Fruit fly (Drosophila melanogaster) whole organism, wandering third instar larva: Measurements from ENCODE around the gene Remo.

Experiments used
- Abd-B ChIP-seq: fragments of >200 bp; optimal IDR thresholded peaks from 2 replicates; lab custom pipeline; 2017; ENCODE audit warnings: missing biosample characterization, missing genetic modification characterization
- CG32264 ChIP-seq: fragments of 200-800 bp; sonication (Bioruptor generic); optimal IDR thresholded peaks from 2 replicates; lab custom pipeline; 2016; ENCODE audit warnings: missing biosample characterization, missing genetic modification characterization
- CG9705 ChIP-seq: fragments of 200-800 bp; sonication (Bioruptor generic); optimal IDR thresholded peaks from 2 replicates; lab custom pipeline; 2018; ENCODE audit warnings: missing biosample characterization, mild to moderate bottlenecking, missing genetic modification characterization
- CrebA ChIP-seq: fragments of 200-800 bp; sonication (Bioruptor generic); optimal IDR thresholded peaks from 2 replicates; lab custom pipeline; 2016; ENCODE audit warnings: missing biosample characterization, mild to moderate bottlenecking, missing genetic modification characterization, borderline replicate concordance
- Dfd ChIP-seq: fragments of >200 bp; optimal IDR thresholded peaks from 2 replicates; lab custom pipeline; 2017; ENCODE audit warnings: missing biosample characterization, missing genetic modification characterization
- Dif ChIP-seq: fragments of 200-275, 200-300 bp; sonication (Bioruptor generic); optimal IDR thresholded peaks from 2 replicates; lab custom pipeline; 2018; ENCODE audit warnings: missing biosample characterization, missing genetic modification characterization; ENCODE audit not compliant: partially characterized antibody
- GATAd ChIP-seq: sonication (Bioruptor generic); optimal IDR thresholded peaks from 2 replicates; lab custom pipeline; 2016; ENCODE audit warnings: missing biosample characterization, missing genetic modification characterization
- HLH106 ChIP-seq: fragments of 200-800 bp; optimal IDR thresholded peaks from 3 replicates; lab custom pipeline; 2019; ENCODE audit warnings: missing biosample characterization, mild to moderate bottlenecking, missing genetic modification characterization, moderate library complexity
- Hnf4 ChIP-seq: fragments of 200-800 bp; sonication (Bioruptor generic); optimal IDR thresholded peaks from 2 replicates; lab custom pipeline; 2016; ENCODE audit warnings: missing biosample characterization, mild to moderate bottlenecking, missing genetic modification characterization
- Hr78 ChIP-seq: fragments of >200 bp; optimal IDR thresholded peaks from 2 replicates; lab custom pipeline; 2017; ENCODE audit warnings: missing biosample characterization, missing genetic modification characterization
- Hr83 ChIP-seq: fragments of 200-300 bp; sonication (Bioruptor generic); optimal IDR thresholded peaks from 2 replicates; lab custom pipeline; 2016; ENCODE audit warnings: missing biosample characterization, mild to moderate bottlenecking, missing genetic modification characterization, moderate library complexity; ENCODE audit not compliant: poor library complexity, severe bottlenecking
- Jra ChIP-seq: sonication (Bioruptor generic); optimal IDR thresholded peaks from 2 replicates; lab custom pipeline; 2016; ENCODE audit warnings: missing biosample characterization, missing genetic modification characterization
- Mio ChIP-seq: sonication (Bioruptor generic); optimal IDR thresholded peaks from 2 replicates; lab custom pipeline; 2016; ENCODE audit warnings: missing biosample characterization, missing genetic modification characterization
- Myc ChIP-seq: fragments of >200 bp; optimal IDR thresholded peaks from 2 replicates; lab custom pipeline; 2017
- N ChIP-seq: fragments of >200 bp; optimal IDR thresholded peaks from 2 replicates; lab custom pipeline; 2018; ENCODE audit warnings: missing biosample characterization, missing external identifiers, missing genetic modification characterization
- OdsH ChIP-seq: fragments of 200-800 bp; sonication (Bioruptor generic); optimal IDR thresholded peaks from 2 replicates; lab custom pipeline; 2016; ENCODE audit warnings: missing biosample characterization, mild to moderate bottlenecking, missing genetic modification characterization
- Rel ChIP-seq, 2 experiments: fragments of 200-800 bp; sonication (Bioruptor generic) in 1 of 2; optimal IDR thresholded peaks; 2 replicates in 1 of 2; 3 replicates in 1 of 2; lab custom pipeline; 2016 to 2019; ENCODE audit warnings: mild to moderate bottlenecking in 2 of 2, missing biosample characterization in 2 of 2, missing genetic modification characterization in 2 of 2, moderate library complexity in 1 of 2
- Sp1 ChIP-seq: fragments of 200-800 bp; sonication (Bioruptor generic); optimal IDR thresholded peaks from 3 replicates; lab custom pipeline; 2019; ENCODE audit warnings: missing biosample characterization, mild to moderate bottlenecking, missing genetic modification characterization, moderate library complexity
- Vsx2 ChIP-seq: fragments of 200-300, 225-300 bp; sonication (Bioruptor generic); optimal IDR thresholded peaks from 2 replicates; lab custom pipeline; 2018; ENCODE audit warnings: missing biosample characterization, missing genetic modification characterization; ENCODE audit not compliant: partially characterized antibody
- br ChIP-seq: fragments of 200-800 bp; sonication (Bioruptor generic); optimal IDR thresholded peaks from 2 replicates; lab custom pipeline; 2016; ENCODE audit warnings: missing biosample characterization, missing genetic modification characterization
- brk ChIP-seq: fragments of 200-800 bp; sonication (Bioruptor generic); optimal IDR thresholded peaks from 2 replicates; lab custom pipeline; 2016; ENCODE audit warnings: missing biosample characterization, mild to moderate bottlenecking, missing genetic modification characterization
- dl ChIP-seq, 2 experiments: fragments of 175-275, 200-275 bp in 1 of 2; fragments of 200-275 bp in 1 of 2; sonication (Bioruptor generic); optimal IDR thresholded peaks; lab custom pipeline; 2018; ENCODE audit warnings: mild to moderate bottlenecking in 2 of 2, missing biosample characterization in 2 of 2, missing genetic modification characterization in 2 of 2, moderate library complexity in 2 of 2; ENCODE audit not compliant: partially characterized antibody in 2 of 2, insufficient read depth in 1 of 2
- dmrt93B ChIP-seq: fragments of 200-800 bp; sonication (Bioruptor generic); optimal IDR thresholded peaks from 2 replicates; lab custom pipeline; 2018; ENCODE audit warnings: missing biosample characterization, mild to moderate bottlenecking, missing genetic modification characterization
- dsf ChIP-seq: sonication (Bioruptor generic); optimal IDR thresholded peaks from 2 replicates; lab custom pipeline; 2016; ENCODE audit warnings: missing biosample characterization, missing genetic modification characterization, borderline replicate concordance
- ey ChIP-seq: fragments of 200-800 bp; sonication (Bioruptor generic); optimal IDR thresholded peaks from 2 replicates; lab custom pipeline; 2016; ENCODE audit warnings: missing biosample characterization, missing genetic modification characterization
- fru ChIP-seq: fragments of 200-800 bp; sonication (Bioruptor generic); optimal IDR thresholded peaks from 3 replicates; lab custom pipeline; 2016; ENCODE audit warnings: missing biosample characterization, mild to moderate bottlenecking, missing genetic modification characterization
- jim ChIP-seq: fragments of 175-275, 200-325 bp; sonication (Bioruptor generic); optimal IDR thresholded peaks from 2 replicates; lab custom pipeline; 2016; ENCODE audit warnings: missing biosample characterization, mild to moderate bottlenecking, missing genetic modification characterization
- psq ChIP-seq: fragments of 200-800 bp; sonication (Bioruptor generic); optimal IDR thresholded peaks from 3 replicates; lab custom pipeline; 2017; ENCODE audit warnings: missing biosample characterization, mild to moderate bottlenecking, missing genetic modification characterization, moderate library complexity
- rgr ChIP-seq: fragments of 200-800 bp; sonication (Bioruptor generic); optimal IDR thresholded peaks from 3 replicates; lab custom pipeline; 2016; ENCODE audit warnings: missing biosample characterization, mild to moderate bottlenecking, missing genetic modification characterization
- sage ChIP-seq: fragments of 200-800 bp; sonication (Bioruptor generic); optimal IDR thresholded peaks from 2 replicates; lab custom pipeline; 2016; ENCODE audit warnings: missing biosample characterization, mild to moderate bottlenecking, missing genetic modification characterization
- sv ChIP-seq: fragments of 200-800 bp; sonication (Bioruptor generic); optimal IDR thresholded peaks from 3 replicates; lab custom pipeline; 2016; ENCODE audit warnings: missing biosample characterization, missing genetic modification characterization
- tai ChIP-seq: sonication (Bioruptor generic); optimal IDR thresholded peaks from 2 replicates; lab custom pipeline; 2016; ENCODE audit warnings: missing biosample characterization, missing genetic modification characterization
- usp ChIP-seq: fragments of >200 bp; optimal IDR thresholded peaks from 2 replicates; lab custom pipeline; 2017; ENCODE audit warnings: missing biosample characterization, missing genetic modification characterization
- woc ChIP-seq: sonication (Bioruptor generic); optimal IDR thresholded peaks from 2 replicates; lab custom pipeline; 2016; ENCODE audit warnings: missing biosample characterization, mild to moderate bottlenecking, missing genetic modification characterization

The Remo gene

DNA sequence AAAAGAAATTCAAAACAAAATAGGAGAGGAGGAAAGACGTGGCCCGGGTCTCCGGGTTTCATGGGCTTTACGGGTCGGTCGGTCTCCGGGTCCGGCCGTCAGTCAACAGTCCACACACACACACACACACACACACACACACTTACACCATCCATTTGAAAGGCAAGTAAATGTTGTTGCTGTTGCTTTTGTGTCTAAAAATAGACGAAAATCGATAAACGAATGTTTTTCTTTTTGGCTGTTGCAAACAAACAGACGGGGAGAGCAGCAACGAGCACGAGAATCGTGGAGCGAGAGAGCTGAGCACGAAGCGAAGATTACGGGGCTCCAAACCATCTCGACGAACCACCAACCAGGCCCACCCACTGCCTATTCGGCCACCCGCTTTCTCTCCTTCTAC, 7.6 kb upstream of the Remo start:
- TF ChIP-seq psq (no peak), Abd-B (GFP tag; lab: Kevin White, UChicago) (no peak), rgr (GFP tag; lab: Kevin White, UChicago) (no peak), brk (GFP tag; lab: Kevin White, UChicago) (no peak), Sp1 (no peak), Rel (GFP tag; optimal IDR thresholded peaks at IDR 0.05; lab: Kevin White, UChicago) (no peak), Rel (tag; optimal IDR thresholded peaks at IDR 0.05; lab: Kevin White, UChicago) (peak; percentile 54), Dif (GFP tag; lab: Kevin White, UChicago) (no peak), sv (no peak), dl (GFP tag; optimal IDR thresholded peaks at IDR 0.05; lab: Kevin White, UChicago; ENCODE audit: insufficient read depth in 1 of 2, partially characterized antibody in 2 of 2) (peak in 1 of 2 experiments; percentile 6), HLH106 (tag; lab: Kevin White, UChicago) (no peak), CG32264 (GFP tag; lab: Kevin White, UChicago) (no peak), Hr83 (GFP tag; lab: Kevin White, UChicago) (no peak), CG9705 (no peak), sage (GFP tag; lab: Kevin White, UChicago) (no peak), tai (GFP tag; lab: Kevin White, UChicago) (no peak), fru (no peak)

dm6 chrX:13280738-13281137, 7.1 kb upstream of the Remo start:
- no peak for TF ChIP-seq rgr (GFP tag; lab: Kevin White, UChicago)
- no peak for TF ChIP-seq dsf (GFP tag; lab: Kevin White, UChicago)
- no peak for TF ChIP-seq sv
- no peak for TF ChIP-seq ey (GFP tag; lab: Kevin White, UChicago)
- no peak for TF ChIP-seq Jra (GFP tag; lab: Kevin White, UChicago)
- no peak for TF ChIP-seq psq
- no peak for TF ChIP-seq sage (GFP tag; lab: Kevin White, UChicago)
- TF ChIP-seq N (GFP tag; lab: Kevin White, UChicago): no peak
- TF ChIP-seq Rel (GFP tag; optimal IDR thresholded peaks at IDR 0.05; lab: Kevin White, UChicago): no peak
- TF ChIP-seq Rel (tag; optimal IDR thresholded peaks at IDR 0.05; lab: Kevin White, UChicago): no peak
- no peak for TF ChIP-seq CG32264 (GFP tag; lab: Kevin White, UChicago)
- no peak for TF ChIP-seq Vsx2
- no peak for TF ChIP-seq Dif (GFP tag; lab: Kevin White, UChicago)
- no peak for TF ChIP-seq usp (GFP tag; lab: Kevin White, UChicago)
- no peak for TF ChIP-seq Mio (GFP tag; lab: Kevin White, UChicago)
- no peak for TF ChIP-seq woc (GFP tag; lab: Kevin White, UChicago)
- TF ChIP-seq brk (GFP tag; lab: Kevin White, UChicago): no peak
- TF ChIP-seq Sp1: no peak
- no peak for TF ChIP-seq Hnf4

DNA sequence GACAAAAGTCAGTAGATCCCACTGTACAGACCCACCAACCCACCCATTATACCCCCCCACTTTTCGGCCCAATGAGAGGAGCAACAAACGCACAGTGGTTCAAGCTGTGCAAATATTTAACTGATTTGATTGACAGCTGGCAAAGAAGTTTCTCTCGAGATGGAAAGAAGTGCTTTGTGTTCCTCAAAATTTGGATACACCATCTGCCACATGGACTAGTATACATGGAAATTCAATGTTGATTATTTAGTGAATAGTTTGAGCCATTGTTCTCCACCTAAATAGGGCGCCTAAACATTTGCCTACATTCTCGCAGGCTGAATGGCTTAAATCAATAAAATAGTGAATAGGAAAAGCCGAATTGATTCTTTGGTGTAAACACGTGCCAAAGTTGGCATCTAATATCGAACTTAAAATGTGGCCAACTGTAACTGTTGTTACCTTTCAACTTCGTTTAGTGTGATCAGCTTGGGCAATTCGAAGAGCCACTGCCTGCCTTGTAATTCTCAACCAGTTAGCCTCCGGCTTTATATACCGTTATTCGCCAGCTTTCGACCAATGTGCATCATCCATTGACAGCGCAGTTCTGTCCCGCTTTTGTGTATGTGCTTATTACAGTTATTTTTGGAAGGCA, 6.5 kb upstream of the Remo start:
- TF ChIP-seq rgr (GFP tag; lab: Kevin White, UChicago): no peak
- no peak for TF ChIP-seq dmrt93B (GFP tag; lab: Kevin White, UChicago)
- TF ChIP-seq usp (GFP tag; lab: Kevin White, UChicago): no peak
- TF ChIP-seq psq: no peak
- TF ChIP-seq jim (GFP tag; lab: Kevin White, UChicago): no peak
- no peak for TF ChIP-seq Hr78
- no peak for TF ChIP-seq CG9705
- no peak for TF ChIP-seq tai (GFP tag; lab: Kevin White, UChicago)
- no peak for TF ChIP-seq dsf (GFP tag; lab: Kevin White, UChicago)
- no peak for TF ChIP-seq woc (GFP tag; lab: Kevin White, UChicago)
- no peak for TF ChIP-seq br (GFP tag; lab: Kevin White, UChicago)
- TF ChIP-seq CG32264 (GFP tag; lab: Kevin White, UChicago): no peak

DNA sequence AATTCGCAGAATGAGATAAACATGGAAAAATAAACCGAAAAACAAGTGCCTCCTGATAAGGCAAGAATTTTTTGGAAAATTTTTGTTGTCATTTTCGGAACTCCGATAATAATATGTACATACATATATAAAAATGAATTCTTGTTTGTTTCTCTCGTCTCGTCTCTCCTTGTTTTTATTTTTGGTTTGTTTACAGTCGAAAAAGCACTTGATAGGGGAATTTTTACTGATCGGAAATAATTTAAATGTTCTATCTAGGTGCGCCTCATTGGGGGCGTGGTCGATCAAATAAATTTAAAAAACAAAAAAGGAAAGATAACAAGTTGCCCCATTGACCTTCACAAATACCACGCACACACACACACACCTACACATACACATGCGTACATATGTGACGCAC, 5.1 kb upstream of the Remo start:
- TF ChIP-seq rgr (GFP tag; lab: Kevin White, UChicago) (peak; percentile 2), N (GFP tag; lab: Kevin White, UChicago) (no peak), OdsH (no peak), dsf (GFP tag; lab: Kevin White, UChicago) (no peak), fru (no peak), Hr83 (GFP tag; lab: Kevin White, UChicago) (no peak), sage (GFP tag; lab: Kevin White, UChicago) (no peak), Rel (GFP tag; optimal IDR thresholded peaks at IDR 0.05; lab: Kevin White, UChicago) (no peak), Rel (tag; optimal IDR thresholded peaks at IDR 0.05; lab: Kevin White, UChicago) (peak; percentile 91), Hnf4 (no peak), Myc (lab: Kevin White, UChicago) (no peak), Dfd (GFP tag; lab: Kevin White, UChicago) (no peak), psq (no peak), br (GFP tag; lab: Kevin White, UChicago) (no peak), CrebA (no peak), GATAd (GFP tag; lab: Kevin White, UChicago) (no peak), Vsx2 (no peak), ey (GFP tag; lab: Kevin White, UChicago) (no peak)
